Worm (Caenorhabditis elegans): ENCODE data around the gene W04D12.1.

Gene W04D12.1

ce11 chrIII:5805273-5805672 is 31.5 kb upstream of the W04D12.1 start, which contains the start of gene R12B2.3:
TSS of gene R12B2.3 (plus strand) at chrIII:5805573.
- no peak for TF ChIP-seq ztf-16 (tag; optimal IDR thresholded peaks at IDR 0.05)
- no peak for TF ChIP-seq ref-2 (tag; optimal IDR thresholded peaks at IDR 0.05)
- no peak for TF ChIP-seq ceh-14 (tag; optimal IDR thresholded peaks at IDR 0.05)
- no peak for TF ChIP-seq ahr-1 (tag; optimal IDR thresholded peaks at IDR 0.05)
- no peak for TF ChIP-seq pag-3 (tag; optimal IDR thresholded peaks at IDR 0.05; ENCODE audit: borderline replicate concordance)
- no peak for TF ChIP-seq C38D4.7 (GFP tag; optimal IDR thresholded peaks at IDR 0.05)
- TF ChIP-seq ceh-45 (GFP tag; IDR thresholded peaks at IDR 0.05), result no peak
- no peak for TF ChIP-seq nhr-11 (tag; optimal IDR thresholded peaks at IDR 0.05)

ce11 chrIII:5806720-5807119 is 30.0 kb upstream of the W04D12.1 start, which contains the start of gene R12B2.2:
TSS of gene R12B2.2 (plus strand) at chrIII:5807020.
- TF ChIP-seq ceh-48 (tag; optimal IDR thresholded peaks at IDR 0.05) (peak; percentile 1), T23F11.4 (GFP tag; optimal IDR thresholded peaks at IDR 0.05) (no peak)

ce11 chrIII:5810012-5810411 is 26.7 kb upstream of the W04D12.1 start:
- TF ChIP-seq ceh-24 (tag; optimal IDR thresholded peaks at IDR 0.05), result no peak
- no peak for TF ChIP-seq fax-1 (tag; optimal IDR thresholded peaks at IDR 0.05)
- TF ChIP-seq rnt-1 (tag; optimal IDR thresholded peaks at IDR 0.05), result no peak
- no peak for TF ChIP-seq nfya-1 (tag; optimal IDR thresholded peaks at IDR 0.05)
- no peak for TF ChIP-seq tbx-7 (tag; optimal IDR thresholded peaks at IDR 0.05)
- no peak for TF ChIP-seq hlh-8 (tag; optimal IDR thresholded peaks at IDR 0.05)
- TF ChIP-seq ceh-9 (tag; optimal IDR thresholded peaks at IDR 0.05), result no peak
- no peak for TF ChIP-seq ama-1 (optimal IDR thresholded peaks at IDR 0.05)
- TF ChIP-seq dve-1 (tag; optimal IDR thresholded peaks at IDR 0.05), result no peak
- no peak for TF ChIP-seq Y22D7AL.16 (tag; optimal IDR thresholded peaks at IDR 0.05)
- TF ChIP-seq pha-2 (tag; optimal IDR thresholded peaks at IDR 0.05), result no peak
- TF ChIP-seq ceh-30 (tag; optimal IDR thresholded peaks at IDR 0.05), result no peak
- no peak for TF ChIP-seq pat-9 (tag; optimal IDR thresholded peaks at IDR 0.05)
- no peak for TF ChIP-seq hlh-13 (GFP tag; optimal IDR thresholded peaks at IDR 0.05)
- no peak for TF ChIP-seq fkh-6 (tag; optimal IDR thresholded peaks at IDR 0.05)
- TF ChIP-seq pax-1 (tag; optimal IDR thresholded peaks at IDR 0.05), result no peak
- no peak for TF ChIP-seq hlh-30 (tag; optimal IDR thresholded peaks at IDR 0.05; ENCODE audit: insufficient read depth)
- no peak for TF ChIP-seq zip-5 (tag; optimal IDR thresholded peaks at IDR 0.05)
- TF ChIP-seq K09A11.1 (tag; optimal IDR thresholded peaks at IDR 0.05; ENCODE audit: insufficient read depth), result no peak

ce11 chrIII:5811957-5812356 is 24.8 kb upstream of the W04D12.1 start:
- no peak for TF ChIP-seq ets-4 (tag; optimal IDR thresholded peaks at IDR 0.05)
- TF ChIP-seq ceh-14 (tag; optimal IDR thresholded peaks at IDR 0.05), result no peak
- TF ChIP-seq pag-3 (tag; optimal IDR thresholded peaks at IDR 0.05; ENCODE audit: borderline replicate concordance), result no peak
- TF ChIP-seq ama-1 (optimal IDR thresholded peaks at IDR 0.05), result no peak
- TF ChIP-seq tbx-2 (tag; optimal IDR thresholded peaks at IDR 0.05), result no peak
- no peak for TF ChIP-seq lin-11 (tag; optimal IDR thresholded peaks at IDR 0.05)
- no peak for TF ChIP-seq ttx-3 (tag; optimal IDR thresholded peaks at IDR 0.05)
- TF ChIP-seq pha-4 (tag; optimal IDR thresholded peaks at IDR 0.05), result no peak
- no peak for TF ChIP-seq elt-2 (tag; optimal IDR thresholded peaks at IDR 0.05)
- no peak for TF ChIP-seq pha-2 (tag; optimal IDR thresholded peaks at IDR 0.05)

ce11 chrIII:5812672-5813071 is 24.1 kb upstream of the W04D12.1 start:
- no peak for TF ChIP-seq pat-9 (tag; optimal IDR thresholded peaks at IDR 0.05)
- no peak for TF ChIP-seq ets-4 (tag; optimal IDR thresholded peaks at IDR 0.05)
- TF ChIP-seq nfya-1 (tag; optimal IDR thresholded peaks at IDR 0.05), result peak; percentile 57
- TF ChIP-seq unc-55 (GFP tag; optimal IDR thresholded peaks at IDR 0.05), result peak; percentile 79
- no peak for TF ChIP-seq hlh-15 (tag; optimal IDR thresholded peaks at IDR 0.05)

Measured in whole organism, late embryonic.